Worm (Caenorhabditis elegans) whole organism, late embryonic: Measurements from ENCODE around the gene fut-6.
A peak's percentile ranks its signal among the peaks of the same experiment; 100 is the strongest.

Source experiments
- C08G9.2 ChIP-seq: sonication (generic microtip); optimal IDR thresholded peaks from 2 replicates; lab custom pipeline; 2016; ENCODE audit warnings: mild to moderate bottlenecking, missing genetic modification characterization, moderate library complexity, missing compliant biosample characterization
- F13H6.1 ChIP-seq: sonication (generic microtip); optimal IDR thresholded peaks from 2 replicates; lab custom pipeline; 2016; ENCODE audit warnings: missing genetic modification characterization, missing compliant biosample characterization
- K02D7.2 ChIP-seq: sonication (generic microtip); optimal IDR thresholded peaks from 2 replicates; lab custom pipeline; 2017; ENCODE audit warnings: mild to moderate bottlenecking, missing genetic modification characterization, missing compliant biosample characterization
- K09A11.1 ChIP-seq: sonication (generic microtip); optimal IDR thresholded peaks from 2 replicates; lab custom pipeline; 2017; ENCODE audit warnings: antibody characterized with exemption, mild to moderate bottlenecking, missing genetic modification characterization, missing compliant biosample characterization; ENCODE audit not compliant: insufficient read depth
- Y22D7AL.16 ChIP-seq: sonication (generic microtip); optimal IDR thresholded peaks from 2 replicates; lab custom pipeline; 2016; ENCODE audit warnings: missing genetic modification characterization, missing compliant biosample characterization
- ceh-14 ChIP-seq: sonication (generic microtip); optimal IDR thresholded peaks from 2 replicates; lab custom pipeline; 2016; ENCODE audit warnings: missing genotype, missing genetic modification characterization, missing compliant biosample characterization
- ceh-18 ChIP-seq: sonication (generic microtip); optimal IDR thresholded peaks from 2 replicates; lab custom pipeline; 2016; ENCODE audit warnings: missing genetic modification characterization, missing compliant biosample characterization
- ceh-19 ChIP-seq: fragments of 200-800 bp; sonication (Bioruptor generic); optimal IDR thresholded peaks from 2 replicates; lab custom pipeline; 2018; ENCODE audit warnings: mild to moderate bottlenecking, missing genetic modification characterization, missing compliant biosample characterization
- ceh-2 ChIP-seq: sonication (generic microtip); optimal IDR thresholded peaks from 2 replicates; lab custom pipeline; 2016; ENCODE audit warnings: missing genotype, missing genetic modification characterization, missing compliant biosample characterization
- ceh-31 ChIP-seq: sonication (generic microtip); optimal IDR thresholded peaks from 2 replicates; lab custom pipeline; 2016; ENCODE audit warnings: missing genetic modification characterization, missing compliant biosample characterization
- ceh-34 ChIP-seq: sonication (generic microtip); optimal IDR thresholded peaks from 2 replicates; lab custom pipeline; 2016; ENCODE audit warnings: mild to moderate bottlenecking, missing genetic modification characterization, missing compliant biosample characterization
- ceh-48 ChIP-seq: sonication (generic microtip); optimal IDR thresholded peaks from 2 replicates; lab custom pipeline; 2016; ENCODE audit warnings: missing genetic modification characterization, inconsistent platforms, missing compliant biosample characterization
- ceh-6 ChIP-seq: fragments of 200-800 bp; sonication (Bioruptor generic); optimal IDR thresholded peaks from 2 replicates; lab custom pipeline; 2018; ENCODE audit warnings: mild to moderate bottlenecking, missing genetic modification characterization, missing compliant biosample characterization
- ceh-9 ChIP-seq: sonication (generic microtip); optimal IDR thresholded peaks from 2 replicates; lab custom pipeline; 2016; ENCODE audit warnings: mild to moderate bottlenecking, missing genetic modification characterization, inconsistent platforms, missing compliant biosample characterization
- che-1 ChIP-seq: sonication (generic microtip); optimal IDR thresholded peaks from 2 replicates; lab custom pipeline; 2016; ENCODE audit warnings: mild to moderate bottlenecking, missing genetic modification characterization, missing compliant biosample characterization
- dmd-4 ChIP-seq: sonication (generic microtip); optimal IDR thresholded peaks from 2 replicates; lab custom pipeline; 2016; ENCODE audit warnings: borderline replicate concordance, missing genetic modification characterization, missing compliant biosample characterization
- elt-4 ChIP-seq: sonication (generic microtip); optimal IDR thresholded peaks from 2 replicates; lab custom pipeline; 2016; ENCODE audit warnings: missing genetic modification characterization, missing compliant biosample characterization
- ets-4 ChIP-seq: sonication (generic microtip); optimal IDR thresholded peaks from 2 replicates; lab custom pipeline; 2016; ENCODE audit warnings: missing genetic modification characterization, missing compliant biosample characterization
- eyg-1 ChIP-seq: sonication (generic microtip); optimal IDR thresholded peaks from 2 replicates; lab custom pipeline; 2016; ENCODE audit warnings: missing genotype, missing genetic modification characterization, missing compliant biosample characterization
- fax-1 ChIP-seq: sonication (generic microtip); optimal IDR thresholded peaks from 2 replicates; lab custom pipeline; 2016; ENCODE audit warnings: missing genotype, missing genetic modification characterization, missing compliant biosample characterization
- fkh-10 ChIP-seq: fragments of 150-350 bp; optimal IDR thresholded peaks from 2 replicates; lab custom pipeline; 2014; ENCODE audit warnings: missing biosample characterization, missing genetic modification reagents, missing genetic modification characterization
- fkh-6 ChIP-seq: sonication (generic microtip); optimal IDR thresholded peaks from 2 replicates; lab custom pipeline; 2016; ENCODE audit warnings: missing genetic modification characterization, missing compliant biosample characterization
- gmeb-2 ChIP-seq: sonication (generic microtip); optimal IDR thresholded peaks from 2 replicates; lab custom pipeline; 2016; ENCODE audit warnings: missing genetic modification characterization, inconsistent platforms, missing compliant biosample characterization
- hlh-30 ChIP-seq: sonication (generic microtip); optimal IDR thresholded peaks from 2 replicates; lab custom pipeline; 2017; ENCODE audit warnings: antibody characterized with exemption, missing genetic modification characterization, missing compliant biosample characterization; ENCODE audit not compliant: insufficient read depth
- hlh-8 ChIP-seq: sonication (generic microtip); optimal IDR thresholded peaks from 2 replicates; lab custom pipeline; 2016; ENCODE audit warnings: missing genotype, missing genetic modification characterization, missing compliant biosample characterization
- lim-6 ChIP-seq: sonication (generic microtip); optimal IDR thresholded peaks from 2 replicates; lab custom pipeline; 2016; ENCODE audit warnings: missing genetic modification characterization, missing compliant biosample characterization
- lin-11 ChIP-seq: fragments of 200-800 bp; sonication (Bioruptor generic); optimal IDR thresholded peaks from 2 replicates; lab custom pipeline; 2018; ENCODE audit warnings: mild to moderate bottlenecking, missing genetic modification characterization, missing compliant biosample characterization
- nfya-1 ChIP-seq: sonication (generic microtip); optimal IDR thresholded peaks from 2 replicates; lab custom pipeline; 2017; ENCODE audit warnings: missing genetic modification characterization, mild to moderate bottlenecking, missing compliant biosample characterization, antibody characterized with exemption, moderate library complexity
- nhr-11 ChIP-seq: fragments of 150-350 bp; optimal IDR thresholded peaks from 2 replicates; lab custom pipeline; 2014; ENCODE audit warnings: missing biosample characterization, missing genetic modification characterization
- npax-4 ChIP-seq: sonication (generic microtip); optimal IDR thresholded peaks from 2 replicates; lab custom pipeline; 2016; ENCODE audit warnings: missing genetic modification characterization, missing compliant biosample characterization
- pha-2 ChIP-seq: sonication (generic microtip); optimal IDR thresholded peaks from 2 replicates; lab custom pipeline; 2017; ENCODE audit warnings: mild to moderate bottlenecking, missing genetic modification characterization, missing compliant biosample characterization
- pqm-1 ChIP-seq: sonication (generic microtip); optimal IDR thresholded peaks from 2 replicates; lab custom pipeline; 2016; ENCODE audit warnings: missing genetic modification characterization, missing compliant biosample characterization
- ref-2 ChIP-seq: sonication (generic microtip); optimal IDR thresholded peaks from 2 replicates; lab custom pipeline; 2016; ENCODE audit warnings: missing genetic modification characterization, missing compliant biosample characterization
- rnt-1 ChIP-seq: sonication (generic microtip); optimal IDR thresholded peaks from 2 replicates; lab custom pipeline; 2016; ENCODE audit warnings: missing genetic modification characterization, missing compliant biosample characterization
- sox-2 ChIP-seq: fragments of 200-800 bp; sonication (Bioruptor generic); IDR thresholded peaks from 2 replicates; pipeline ENCODE4 v1.3.6; 2022; ENCODE audit warnings: missing genetic modification reagents, missing genetic modification characterization, missing compliant biosample characterization
- sox-4 ChIP-seq: sonication (generic microtip); optimal IDR thresholded peaks from 2 replicates; lab custom pipeline; 2017; ENCODE audit warnings: mild to moderate bottlenecking, missing genetic modification characterization, inconsistent platforms, missing compliant biosample characterization
- tbx-2 ChIP-seq: sonication (generic microtip); optimal IDR thresholded peaks from 2 replicates; lab custom pipeline; 2016; ENCODE audit warnings: missing genetic modification characterization, missing compliant biosample characterization
- tbx-7 ChIP-seq: sonication (generic microtip); optimal IDR thresholded peaks from 2 replicates; lab custom pipeline; 2016; ENCODE audit warnings: missing genotype, missing genetic modification characterization, missing compliant biosample characterization
- ttx-3 ChIP-seq: sonication (generic microtip); optimal IDR thresholded peaks from 2 replicates; lab custom pipeline; 2016; ENCODE audit warnings: missing genetic modification reagents, missing genetic modification characterization, missing compliant biosample characterization
- unc-3 ChIP-seq, 2 experiments: fragments of 200-800 bp in 1 of 2; sonication (Bioruptor generic) in 1 of 2; sonication (generic microtip) in 1 of 2; conservative IDR thresholded peaks in 1 of 2; optimal IDR thresholded peaks in 1 of 2; 2 replicates each; pipeline versions ENCODE4 v1.3.6 to Lab custom; 2016 to 2022; ENCODE audit warnings: missing compliant biosample characterization in 2 of 2, missing genetic modification characterization in 2 of 2, missing genetic modification reagents in 1 of 2
- unc-42 ChIP-seq: sonication (generic microtip); optimal IDR thresholded peaks from 2 replicates; lab custom pipeline; 2016; ENCODE audit warnings: missing genotype, missing genetic modification characterization, missing compliant biosample characterization
- unc-86 ChIP-seq: sonication (generic microtip); optimal IDR thresholded peaks from 2 replicates; lab custom pipeline; 2016; ENCODE audit warnings: missing genetic modification characterization, missing compliant biosample characterization
- zip-5 ChIP-seq: sonication (generic microtip); optimal IDR thresholded peaks from 2 replicates; lab custom pipeline; 2016; ENCODE audit warnings: missing genetic modification characterization, missing compliant biosample characterization
- ztf-16 ChIP-seq: sonication (generic microtip); optimal IDR thresholded peaks from 2 replicates; lab custom pipeline; 2017; ENCODE audit warnings: missing genetic modification characterization, missing compliant biosample characterization

The fut-6 gene

DNA sequence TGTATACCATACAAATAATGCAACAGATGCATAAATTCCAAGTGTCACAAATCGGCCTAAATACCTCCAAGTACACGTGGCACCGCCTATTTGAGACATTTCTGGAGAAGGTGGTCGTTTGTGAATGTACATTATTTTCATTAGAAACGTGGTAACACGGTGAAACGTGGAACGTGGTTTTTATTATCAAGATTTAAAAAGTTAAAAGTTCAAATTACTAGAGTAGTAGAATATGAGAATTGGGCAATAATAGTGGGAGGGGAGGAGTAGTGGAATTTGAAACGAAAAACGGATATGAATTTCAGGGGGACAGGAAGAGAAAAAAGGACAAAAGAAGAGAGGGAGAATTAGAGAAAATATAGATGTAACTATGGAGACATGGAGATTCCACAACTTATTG is at the start of gene fut-6:
Gene fut-6, minus strand, starts transcription at position 101 of the 400 bp plus-strand sequence.
- no peak for TF ChIP-seq rnt-1 (tag; lab: Kevin White, UChicago)
- no peak for TF ChIP-seq ztf-16 (tag; lab: Kevin White, UChicago)
- no peak for TF ChIP-seq ref-2
- TF ChIP-seq eyg-1 (tag; lab: Kevin White, UChicago), result no peak
- TF ChIP-seq hlh-8 (tag; lab: Kevin White, UChicago), result no peak
- no peak for TF ChIP-seq che-1 (tag; lab: Kevin White, UChicago)
- no peak for TF ChIP-seq ceh-9 (tag; lab: Kevin White, UChicago)
- TF ChIP-seq ceh-48 (tag; lab: Kevin White, UChicago), result no peak
- TF ChIP-seq C08G9.2, result no peak
- no peak for TF ChIP-seq nhr-11 (tag; lab: Kevin White, UChicago)
- no peak for TF ChIP-seq K09A11.1 (tag; lab: Kevin White, UChicago)

DNA sequence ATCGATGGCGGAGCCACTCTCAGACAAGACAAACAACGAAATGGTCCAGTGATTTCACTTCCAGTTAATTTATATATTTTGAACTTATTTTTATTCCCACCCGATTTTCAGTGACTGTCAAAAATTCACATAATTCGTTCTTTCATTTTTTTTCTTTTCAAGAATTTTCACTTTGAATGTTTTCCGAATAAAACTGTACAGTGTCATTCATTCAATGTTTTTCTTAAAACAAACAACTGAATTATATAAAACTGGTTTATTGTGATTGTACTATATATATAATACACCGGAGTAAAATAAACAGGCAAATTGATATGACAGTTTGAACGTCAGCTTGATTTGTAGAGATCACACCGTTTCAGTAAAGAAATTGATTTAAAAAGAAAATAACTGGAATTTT is 47.3 kb upstream of the fut-6 start:
- TF ChIP-seq hlh-30 (tag; lab: Kevin White, UChicago), result no peak
- TF ChIP-seq ceh-2 (tag; lab: Kevin White, UChicago), result no peak
- TF ChIP-seq elt-4 (tag; lab: Kevin White, UChicago), result no peak
- no peak for TF ChIP-seq ceh-31 (tag; lab: Kevin White, UChicago)
- TF ChIP-seq unc-42, result no peak
- no peak for TF ChIP-seq fkh-10 (GFP tag; lab: Kevin White, UChicago)
- TF ChIP-seq unc-86 (tag; lab: Kevin White, UChicago), result no peak
- no peak for TF ChIP-seq lim-6
- TF ChIP-seq K02D7.2 (tag; lab: Kevin White, UChicago), result no peak
- TF ChIP-seq rnt-1 (tag; lab: Kevin White, UChicago), result no peak
- TF ChIP-seq sox-2 (GFP tag; lab: Robert Waterston, UW), result no peak
- TF ChIP-seq ceh-6, result no peak
- TF ChIP-seq ceh-48 (tag; lab: Kevin White, UChicago), result no peak
- TF ChIP-seq fkh-6 (tag; lab: Kevin White, UChicago), result no peak
- no peak for TF ChIP-seq lin-11
- TF ChIP-seq npax-4, result no peak

DNA sequence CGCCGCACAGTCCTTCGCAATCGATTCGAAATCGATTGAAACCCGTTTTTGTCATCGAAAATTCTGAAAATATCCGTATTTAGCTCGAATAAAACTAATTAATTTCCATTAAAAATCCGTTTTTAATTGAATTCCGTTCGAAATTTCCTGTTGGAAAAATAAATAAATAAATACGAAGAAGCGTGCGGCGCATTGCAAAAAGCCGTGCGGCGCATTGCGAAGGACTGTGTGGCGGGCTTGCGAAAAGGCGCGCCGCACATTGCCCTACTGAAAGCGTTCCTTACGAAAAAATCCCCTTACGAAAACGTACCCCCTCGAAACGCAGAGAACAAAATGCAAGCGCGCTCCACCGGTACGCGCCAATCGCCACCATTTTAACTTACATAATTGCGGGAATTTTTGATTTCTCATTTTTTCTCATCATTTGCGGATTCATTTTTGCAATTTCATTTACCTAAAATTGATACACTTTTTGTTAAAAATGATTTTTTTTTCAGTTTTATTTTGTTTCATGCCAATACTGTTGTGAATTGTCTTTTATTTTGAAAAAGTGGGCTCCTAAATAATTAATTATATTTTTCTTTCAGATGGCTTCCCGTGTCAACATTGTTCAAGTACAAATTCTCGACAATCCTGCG is 45.9 kb upstream of the fut-6 start, which contains the start of gene unc-85:
Gene unc-85, plus strand, starts transcription at position 588 of the 638 bp plus-strand sequence.
- 0 out of 2 replicates have a peak, but pooled peaks have one; percentile 20 for TF ChIP-seq unc-3 (GFP tag; conservative IDR thresholded peaks at IDR 0.05; lab: Robert Waterston, UW)
- peak; percentile 73 for TF ChIP-seq unc-3 (tag; optimal IDR thresholded peaks at IDR 0.05; lab: Kevin White, UChicago)
- peak; percentile 26 for TF ChIP-seq eyg-1 (tag; lab: Kevin White, UChicago)
- peak; percentile 16 for TF ChIP-seq ceh-48 (tag; lab: Kevin White, UChicago)
- peak; percentile 61 for TF ChIP-seq ceh-19 (GFP tag; lab: Kevin White, UChicago)
- TF ChIP-seq nfya-1 (tag; lab: Kevin White, UChicago), result peak; percentile 78
- TF ChIP-seq pha-2 (tag; lab: Kevin White, UChicago), result peak; percentile 17
- peak; percentile 73 for TF ChIP-seq C08G9.2
- TF ChIP-seq F13H6.1 (tag; lab: Kevin White, UChicago), result peak; percentile 60
- TF ChIP-seq hlh-8 (tag; lab: Kevin White, UChicago), result peak; percentile 65
- peak; percentile 60 for TF ChIP-seq pqm-1
- peak; percentile 8 for TF ChIP-seq Y22D7AL.16 (tag; lab: Kevin White, UChicago)
- peak; percentile 70 for TF ChIP-seq unc-42
- TF ChIP-seq ets-4 (tag; lab: Kevin White, UChicago), result peak; percentile 19
- peak; percentile 51 for TF ChIP-seq ztf-16 (tag; lab: Kevin White, UChicago)
- peak; percentile 45 for TF ChIP-seq fax-1
- TF ChIP-seq sox-4 (tag; lab: Kevin White, UChicago), result peak; percentile 63
- peak; percentile 66 for TF ChIP-seq ceh-2 (tag; lab: Kevin White, UChicago)
- peak; percentile 55 for TF ChIP-seq rnt-1 (tag; lab: Kevin White, UChicago)
- TF ChIP-seq ceh-34 (tag; lab: Kevin White, UChicago), result peak; percentile 75
- peak; percentile 51 for TF ChIP-seq che-1 (tag; lab: Kevin White, UChicago)
- TF ChIP-seq ref-2, result peak; percentile 85
- TF ChIP-seq lim-6, result peak; percentile 35
- TF ChIP-seq ttx-3 (tag; lab: Kevin White, UChicago), result peak; percentile 60
- TF ChIP-seq ceh-6, result peak; percentile 44
- peak; percentile 91 for TF ChIP-seq ceh-14 (tag; lab: Kevin White, UChicago)
- TF ChIP-seq dmd-4 (tag; lab: Kevin White, UChicago), result peak; percentile 64
- peak; percentile 56 for TF ChIP-seq zip-5 (tag; lab: Kevin White, UChicago)
- peak; percentile 73 for TF ChIP-seq ceh-18 (tag; lab: Kevin White, UChicago)
- peak; percentile 77 for TF ChIP-seq unc-86 (tag; lab: Kevin White, UChicago)
- peak; percentile 91 for TF ChIP-seq tbx-2
- TF ChIP-seq K09A11.1 (tag; lab: Kevin White, UChicago), result peak; percentile 3
- peak; percentile 41 for TF ChIP-seq fkh-6 (tag; lab: Kevin White, UChicago)
- peak; percentile 35 for TF ChIP-seq lin-11
- TF ChIP-seq ceh-31 (tag; lab: Kevin White, UChicago), result peak; percentile 86
- peak; percentile 41 for TF ChIP-seq tbx-7
- peak; percentile 59 for TF ChIP-seq gmeb-2 (tag; lab: Kevin White, UChicago)
